Worm (Caenorhabditis elegans): ENCODE measurements around the gene wnk-1.
A peak's percentile ranks its signal among the peaks of the same experiment; 100 is the strongest.

wnk-1 gene

ce11 chrIV:9260334-9260733 lies 60.4 kb downstream of the wnk-1 start (continued):
- TF ChIP-seq F16B12.6 (tag; optimal IDR thresholded peaks at IDR 0.05): no peak
- TF ChIP-seq aha-1 (tag; optimal IDR thresholded peaks at IDR 0.05): no peak
- TF ChIP-seq efl-3 (GFP tag; optimal IDR thresholded peaks at IDR 0.05): no peak
- no peak for TF ChIP-seq rnt-1 (tag; optimal IDR thresholded peaks at IDR 0.05)
- peak; percentile 60 to 71 for TF ChIP-seq lsy-2 (tag; optimal IDR thresholded peaks at IDR 0.05)
- TF ChIP-seq nhr-12 (tag; optimal IDR thresholded peaks at IDR 0.05): no peak
- TF ChIP-seq tbx-2 (tag; optimal IDR thresholded peaks at IDR 0.05): peak; percentile 36
- TF ChIP-seq hlh-17 (GFP tag; optimal IDR thresholded peaks at IDR 0.05; ENCODE audit: borderline replicate concordance): no peak
- no peak for TF ChIP-seq nhr-77 (tag; optimal IDR thresholded peaks at IDR 0.05)
- no peak for TF ChIP-seq egl-13 (tag; optimal IDR thresholded peaks at IDR 0.05)
- no peak for TF ChIP-seq hlh-4 (tag; optimal IDR thresholded peaks at IDR 0.05)
- TF ChIP-seq jun-1 (tag; optimal IDR thresholded peaks at IDR 0.05): no peak
- TF ChIP-seq unc-30 (tag; optimal IDR thresholded peaks at IDR 0.05): no peak
- no peak for TF ChIP-seq unc-86 (tag; optimal IDR thresholded peaks at IDR 0.05)
- TF ChIP-seq lin-35 (GFP tag; optimal IDR thresholded peaks at IDR 0.05): peak; percentile 43 to 56
- TF ChIP-seq nhr-19 (GFP tag; conservative IDR thresholded peaks at IDR 0.05): peak; percentile 21; the same call in 1 of the 2 replicates
- no peak for TF ChIP-seq ceh-90 (tag; optimal IDR thresholded peaks at IDR 0.05)
- no peak for TF ChIP-seq elt-3 (tag; optimal IDR thresholded peaks at IDR 0.05)
- no peak for TF ChIP-seq grh-1 (GFP tag; IDR thresholded peaks at IDR 0.05)
- no peak for TF ChIP-seq nhr-28 (tag; optimal IDR thresholded peaks at IDR 0.05)
- no peak for TF ChIP-seq ces-1 (GFP tag; optimal IDR thresholded peaks at IDR 0.05)
- no peak for TF ChIP-seq mdl-1 (tag; optimal IDR thresholded peaks at IDR 0.05)
- no peak for TF ChIP-seq ztf-4 (tag; optimal IDR thresholded peaks at IDR 0.05)
- TF ChIP-seq lin-14 (GFP tag; optimal IDR thresholded peaks at IDR 0.05): no peak
- TF ChIP-seq mep-1 (tag; optimal IDR thresholded peaks at IDR 0.05): peak; percentile 61
- no peak for TF ChIP-seq fkh-10 (GFP tag; optimal IDR thresholded peaks at IDR 0.05)
- TF ChIP-seq ceh-8 (GFP tag; optimal IDR thresholded peaks at IDR 0.05): no peak
- TF ChIP-seq nhr-84 (tag; optimal IDR thresholded peaks at IDR 0.05): no peak
- TF ChIP-seq egl-27 (tag; optimal IDR thresholded peaks at IDR 0.05): no peak
- no peak for TF ChIP-seq lin-15B (tag; optimal IDR thresholded peaks at IDR 0.05)
- no peak for TF ChIP-seq pag-3 (tag; optimal IDR thresholded peaks at IDR 0.05; ENCODE audit: borderline replicate concordance, insufficient read depth)
- TF ChIP-seq nhr-90 (tag; optimal IDR thresholded peaks at IDR 0.05; ENCODE audit: poor library complexity): peak; percentile 18
- no peak for TF ChIP-seq unc-130 (tag; optimal IDR thresholded peaks at IDR 0.05)
- TF ChIP-seq xbp-1 (tag; optimal IDR thresholded peaks at IDR 0.05): peak; percentile 56
- TF ChIP-seq swsn-7 (tag; optimal IDR thresholded peaks at IDR 0.05): peak; percentile 43
- TF ChIP-seq unc-98 (GFP tag; IDR thresholded peaks at IDR 0.05): no peak
- no peak for TF ChIP-seq dsc-1 (tag; optimal IDR thresholded peaks at IDR 0.05)
- no peak for TF ChIP-seq elt-2 (tag; optimal IDR thresholded peaks at IDR 0.05)
- no peak for TF ChIP-seq tlp-1 (tag; optimal IDR thresholded peaks at IDR 0.05)
- TF ChIP-seq ztf-11 (tag; optimal IDR thresholded peaks at IDR 0.05): no peak
- TF ChIP-seq mef-2 (tag; optimal IDR thresholded peaks at IDR 0.05): no peak
- TF ChIP-seq sup-37 (GFP tag; optimal IDR thresholded peaks at IDR 0.05): no peak
- TF ChIP-seq nhr-11 (tag; optimal IDR thresholded peaks at IDR 0.05): no peak
- peak; percentile 37 for TF ChIP-seq nhr-47 (tag; optimal IDR thresholded peaks at IDR 0.05)
- TF ChIP-seq mab-9 (GFP tag; IDR thresholded peaks at IDR 0.05): no peak
- no peak for TF ChIP-seq nhr-76 (tag; optimal IDR thresholded peaks at IDR 0.05)
- TF ChIP-seq nhr-71 (tag; optimal IDR thresholded peaks at IDR 0.05): peak; percentile 63
- TF ChIP-seq efl-1 (optimal IDR thresholded peaks at IDR 0.05): peak; percentile 47 to 62
- peak; percentile 54 to 90 for TF ChIP-seq efl-1 (GFP tag; optimal IDR thresholded peaks at IDR 0.05 in 1 of 2)
- peak; percentile 38 for TF ChIP-seq blmp-1 (tag; optimal IDR thresholded peaks at IDR 0.05)
- TF ChIP-seq lin-13 (GFP tag; optimal IDR thresholded peaks at IDR 0.05): no peak
- TF ChIP-seq snu-23 (GFP tag; optimal IDR thresholded peaks at IDR 0.05): peak; percentile 60
- TF ChIP-seq ets-5 (GFP tag; IDR thresholded peaks at IDR 0.05): no peak
- TF ChIP-seq zip-4 (GFP tag; optimal IDR thresholded peaks at IDR 0.05): no peak

All from whole organism, L1 larva.